Worm (Caenorhabditis elegans): ENCODE data around the gene T22D1.17.

The T22D1.17 gene

ce11 chrIV:6905947-6906489 lies at the start of gene T22D1.17, which contains the start of gene T22D1.8:
Gene T22D1.17, plus strand, starts transcription at chrIV:6905997.
Gene T22D1.8, minus strand, starts transcription at chrIV:6906348.
- no peak for TF ChIP-seq ceh-36 (tag; optimal IDR thresholded peaks at IDR 0.05)
- no peak for TF ChIP-seq tra-4 (tag; optimal IDR thresholded peaks at IDR 0.05)
- no peak for TF ChIP-seq hmg-4 (GFP tag; optimal IDR thresholded peaks at IDR 0.05)
- no peak for TF ChIP-seq ets-7 (tag; optimal IDR thresholded peaks at IDR 0.05)
- TF ChIP-seq ceh-13 (GFP tag; optimal IDR thresholded peaks at IDR 0.05), result no peak
- no peak for TF ChIP-seq sea-1 (GFP tag; conservative IDR thresholded peaks at IDR 0.05)
- TF ChIP-seq aly-1 (tag; optimal IDR thresholded peaks at IDR 0.05), result no peak
- no peak for TF ChIP-seq hmbx-1 (tag; optimal IDR thresholded peaks at IDR 0.05)
- no peak for TF ChIP-seq tbx-37 (GFP tag; conservative IDR thresholded peaks at IDR 0.05)
- no peak for TF ChIP-seq pes-1 (GFP tag; IDR thresholded peaks at IDR 0.05)
- no peak for TF ChIP-seq ama-1 (optimal IDR thresholded peaks at IDR 0.05)
- no peak for TF ChIP-seq hnd-1 (tag; optimal IDR thresholded peaks at IDR 0.05)
- TF ChIP-seq scrt-1 (GFP tag; IDR thresholded peaks at IDR 0.05), result no peak
- no peak for TF ChIP-seq B0310.2 (tag; optimal IDR thresholded peaks at IDR 0.05)
- no peak for TF ChIP-seq F13C5.2 (tag; optimal IDR thresholded peaks at IDR 0.05)
- TF ChIP-seq flt-1 (GFP tag; IDR thresholded peaks at IDR 0.05), result no peak
- no peak for TF ChIP-seq tbx-11 (GFP tag; IDR thresholded peaks at IDR 0.05)

- TF ChIP-seq hmg-4 (GFP tag; optimal IDR thresholded peaks at IDR 0.05), result no peak
- no peak for TF ChIP-seq flt-1 (GFP tag; IDR thresholded peaks at IDR 0.05)
- no peak for TF ChIP-seq aly-1 (tag; optimal IDR thresholded peaks at IDR 0.05)
- no peak for TF ChIP-seq B0310.2 (tag; optimal IDR thresholded peaks at IDR 0.05)
- no peak for TF ChIP-seq hmbx-1 (tag; optimal IDR thresholded peaks at IDR 0.05)
- no peak for TF ChIP-seq sea-1 (GFP tag; conservative IDR thresholded peaks at IDR 0.05)
- TF ChIP-seq ama-1 (optimal IDR thresholded peaks at IDR 0.05), result no peak
- no peak for TF ChIP-seq tbx-37 (GFP tag; conservative IDR thresholded peaks at IDR 0.05)
- no peak for TF ChIP-seq F13C5.2 (tag; optimal IDR thresholded peaks at IDR 0.05)
- TF ChIP-seq tra-4 (tag; optimal IDR thresholded peaks at IDR 0.05), result no peak
- no peak for TF ChIP-seq tbx-11 (GFP tag; IDR thresholded peaks at IDR 0.05)
- no peak for TF ChIP-seq ceh-36 (tag; optimal IDR thresholded peaks at IDR 0.05)
- TF ChIP-seq ceh-13 (GFP tag; optimal IDR thresholded peaks at IDR 0.05), result no peak
- no peak for TF ChIP-seq ets-7 (tag; optimal IDR thresholded peaks at IDR 0.05)
- no peak for TF ChIP-seq pes-1 (GFP tag; IDR thresholded peaks at IDR 0.05)
- TF ChIP-seq hnd-1 (tag; optimal IDR thresholded peaks at IDR 0.05), result no peak
- no peak for TF ChIP-seq scrt-1 (GFP tag; IDR thresholded peaks at IDR 0.05)
Measured at ce11 chrIV:6859270-6859669, 46.5 kb upstream of the T22D1.17 start, which contains the start of gene R13H7.2. Gene R13H7.2, minus strand, starts transcription at chrIV:6859370.

DNA sequence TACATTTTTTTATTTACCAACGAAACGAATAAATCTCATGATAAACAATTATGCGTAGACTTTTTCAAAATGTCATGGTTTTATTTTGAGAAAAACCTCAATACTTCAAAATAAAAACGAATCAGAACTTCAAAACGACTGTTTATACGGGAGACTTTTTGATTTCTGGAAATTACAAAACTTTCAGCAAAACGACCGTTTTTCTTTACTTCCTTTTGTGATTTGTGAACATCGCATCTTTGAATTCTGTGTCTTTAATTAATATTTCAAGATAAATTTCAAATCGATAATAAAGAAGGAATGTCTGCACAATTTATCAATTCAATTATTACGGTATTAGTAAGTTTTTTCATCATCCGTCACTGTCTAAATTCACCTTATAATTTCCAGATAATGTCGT lies 38.0 kb upstream of the T22D1.17 start, which contains the start of gene srx-20:
TSS of gene srx-20 (plus strand) at position 301 of the 400 bp plus-strand sequence.
- TF ChIP-seq pes-1 (GFP tag; IDR thresholded peaks at IDR 0.05), result no peak
- no peak for TF ChIP-seq tbx-37 (GFP tag; conservative IDR thresholded peaks at IDR 0.05)
- no peak for TF ChIP-seq ama-1 (optimal IDR thresholded peaks at IDR 0.05)
- TF ChIP-seq ets-7 (tag; optimal IDR thresholded peaks at IDR 0.05), result no peak
- TF ChIP-seq F13C5.2 (tag; optimal IDR thresholded peaks at IDR 0.05), result no peak
- TF ChIP-seq sea-1 (GFP tag; conservative IDR thresholded peaks at IDR 0.05), result no peak
- no peak for TF ChIP-seq hnd-1 (tag; optimal IDR thresholded peaks at IDR 0.05)
- no peak for TF ChIP-seq tbx-11 (GFP tag; IDR thresholded peaks at IDR 0.05)
- no peak for TF ChIP-seq flt-1 (GFP tag; IDR thresholded peaks at IDR 0.05)
- no peak for TF ChIP-seq ceh-13 (GFP tag; optimal IDR thresholded peaks at IDR 0.05)
- no peak for TF ChIP-seq hmbx-1 (tag; optimal IDR thresholded peaks at IDR 0.05)
- no peak for TF ChIP-seq hmg-4 (GFP tag; optimal IDR thresholded peaks at IDR 0.05)
- no peak for TF ChIP-seq tra-4 (tag; optimal IDR thresholded peaks at IDR 0.05)
- no peak for TF ChIP-seq ceh-36 (tag; optimal IDR thresholded peaks at IDR 0.05)

ce11 chrIV:6872958-6873357 lies 32.8 kb upstream of the T22D1.17 start, which contains the start of gene srx-19:
Gene srx-19, plus strand, starts transcription at chrIV:6873258.
- TF ChIP-seq tra-4 (tag; optimal IDR thresholded peaks at IDR 0.05) (no peak), sea-1 (GFP tag; conservative IDR thresholded peaks at IDR 0.05) (no peak), ceh-36 (tag; optimal IDR thresholded peaks at IDR 0.05) (no peak), scrt-1 (GFP tag; IDR thresholded peaks at IDR 0.05) (no peak), hmbx-1 (tag; optimal IDR thresholded peaks at IDR 0.05) (no peak), tbx-37 (GFP tag; conservative IDR thresholded peaks at IDR 0.05) (no peak), tbx-11 (GFP tag; IDR thresholded peaks at IDR 0.05) (no peak), flt-1 (GFP tag; IDR thresholded peaks at IDR 0.05) (no peak)

ce11 chrIV:6878912-6879554 lies 26.8 kb upstream of the T22D1.17 start:
- TF ChIP-seq aly-1 (tag; optimal IDR thresholded peaks at IDR 0.05), result no peak
- no peak for TF ChIP-seq tbx-37 (GFP tag; conservative IDR thresholded peaks at IDR 0.05)
- no peak for TF ChIP-seq tbx-11 (GFP tag; IDR thresholded peaks at IDR 0.05)
- TF ChIP-seq B0310.2 (tag; optimal IDR thresholded peaks at IDR 0.05), result no peak
- TF ChIP-seq hnd-1 (tag; optimal IDR thresholded peaks at IDR 0.05), result no peak
- TF ChIP-seq ceh-36 (tag; optimal IDR thresholded peaks at IDR 0.05), result no peak
- no peak for TF ChIP-seq tra-4 (tag; optimal IDR thresholded peaks at IDR 0.05)
- TF ChIP-seq pes-1 (GFP tag; IDR thresholded peaks at IDR 0.05), result no peak
- TF ChIP-seq scrt-1 (GFP tag; IDR thresholded peaks at IDR 0.05), result no peak
- TF ChIP-seq ets-7 (tag; optimal IDR thresholded peaks at IDR 0.05), result no peak
- no peak for TF ChIP-seq hmg-4 (GFP tag; optimal IDR thresholded peaks at IDR 0.05)
- no peak for TF ChIP-seq sea-1 (GFP tag; conservative IDR thresholded peaks at IDR 0.05)
- no peak for TF ChIP-seq ceh-13 (GFP tag; optimal IDR thresholded peaks at IDR 0.05)
- no peak for TF ChIP-seq flt-1 (GFP tag; IDR thresholded peaks at IDR 0.05)
- no peak for TF ChIP-seq F13C5.2 (tag; optimal IDR thresholded peaks at IDR 0.05)
- TF ChIP-seq ama-1 (optimal IDR thresholded peaks at IDR 0.05), result no peak
- TF ChIP-seq hmbx-1 (tag; optimal IDR thresholded peaks at IDR 0.05), result no peak

DNA sequence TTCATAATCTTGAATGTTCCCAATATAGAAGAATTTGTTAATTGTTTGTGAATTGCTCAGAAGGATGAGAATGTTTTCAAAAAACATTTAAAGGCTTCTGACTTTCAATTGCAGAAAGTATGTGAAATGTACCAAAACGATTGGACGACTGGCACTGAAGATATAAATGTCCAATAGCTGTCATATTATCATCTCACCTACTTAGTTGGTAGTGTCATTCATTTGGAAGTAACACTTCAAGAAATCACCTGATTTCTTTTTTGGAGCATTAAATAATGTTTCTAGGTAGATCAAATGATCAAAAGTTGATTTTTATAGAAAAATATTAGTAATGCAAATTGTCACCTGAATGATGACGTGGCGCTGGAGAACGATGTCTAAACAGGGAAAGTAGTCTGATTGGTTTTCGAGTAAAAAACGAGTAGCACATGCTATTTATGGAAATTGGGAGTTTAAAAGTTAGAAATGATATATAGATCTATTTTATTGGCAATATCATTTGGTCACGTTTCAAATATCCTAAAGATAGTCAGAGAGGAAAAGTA lies 26.1 kb upstream of the T22D1.17 start:
- TF ChIP-seq flt-1 (GFP tag; IDR thresholded peaks at IDR 0.05), result no peak
- no peak for TF ChIP-seq hmg-4 (GFP tag; optimal IDR thresholded peaks at IDR 0.05)
- no peak for TF ChIP-seq tra-4 (tag; optimal IDR thresholded peaks at IDR 0.05)
- TF ChIP-seq ets-7 (tag; optimal IDR thresholded peaks at IDR 0.05), result no peak
- no peak for TF ChIP-seq sea-1 (GFP tag; conservative IDR thresholded peaks at IDR 0.05)
- no peak for TF ChIP-seq ama-1 (optimal IDR thresholded peaks at IDR 0.05)
- TF ChIP-seq B0310.2 (tag; optimal IDR thresholded peaks at IDR 0.05), result no peak
- no peak for TF ChIP-seq F13C5.2 (tag; optimal IDR thresholded peaks at IDR 0.05)
- TF ChIP-seq aly-1 (tag; optimal IDR thresholded peaks at IDR 0.05), result no peak
- TF ChIP-seq pes-1 (GFP tag; IDR thresholded peaks at IDR 0.05), result no peak
- no peak for TF ChIP-seq scrt-1 (GFP tag; IDR thresholded peaks at IDR 0.05)
- TF ChIP-seq tbx-11 (GFP tag; IDR thresholded peaks at IDR 0.05), result no peak
- no peak for TF ChIP-seq hnd-1 (tag; optimal IDR thresholded peaks at IDR 0.05)

Measured in whole organism, early embryonic.